Fruit fly (Drosophila melanogaster) whole organism, embryonic: ENCODE data around the gene CG6398.

Experiments
- Awh ChIP-seq: fragments of 200-800 bp; sonication (Bioruptor generic); IDR thresholded peaks from 2 replicates; pipeline ENCODE4, ENCODE4 v1.3.6; 2022; ENCODE audit warnings: missing biosample characterization, missing genetic modification characterization
- B-H1 ChIP-seq: fragments of 200-800 bp; sonication (Bioruptor generic); IDR thresholded peaks from 3 replicates; pipeline ENCODE4 v1.3.6; 2022; ENCODE audit warnings: missing biosample characterization, missing genetic modification characterization
- CG10274 ChIP-seq: fragments of 200-800 bp; sonication (Bioruptor generic); optimal IDR thresholded peaks from 3 replicates; lab custom pipeline; 2017; ENCODE audit warnings: missing biosample characterization, mild to moderate bottlenecking, missing genetic modification characterization
- CG10959 ChIP-seq: fragments of 200-800 bp; sonication (Bioruptor generic); IDR thresholded peaks from 2 replicates; pipeline ENCODE4 v1.3.6; 2022; ENCODE audit warnings: missing biosample characterization, missing genetic modification characterization
- CG10979 ChIP-seq: fragments of 200-800 bp; sonication (Bioruptor generic); optimal IDR thresholded peaks from 2 replicates; lab custom pipeline; 2018; ENCODE audit warnings: missing biosample characterization, mild to moderate bottlenecking, missing genetic modification characterization, moderate library complexity
- CG12155 ChIP-seq: fragments of 200-800 bp; sonication (Bioruptor generic); optimal IDR thresholded peaks from 3 replicates; lab custom pipeline; 2016; ENCODE audit warnings: missing biosample characterization, missing genetic modification characterization
- CG13296 ChIP-seq: fragments of 200-800 bp; sonication (Bioruptor generic); optimal IDR thresholded peaks from 3 replicates; lab custom pipeline; 2018; ENCODE audit warnings: missing biosample characterization, mild to moderate bottlenecking, missing genetic modification characterization
- CG14965 ChIP-seq: fragments of 200-800 bp; sonication (Bioruptor generic); optimal IDR thresholded peaks from 2 replicates; lab custom pipeline; 2016; ENCODE audit warnings: missing biosample characterization, missing genetic modification characterization, borderline replicate concordance
- CG1832 ChIP-seq: fragments of 200-800 bp; sonication (Bioruptor generic); optimal IDR thresholded peaks from 2 replicates; lab custom pipeline; 2017; ENCODE audit warnings: missing biosample characterization, mild to moderate bottlenecking, missing genetic modification characterization, inconsistent platforms
- CG31224 ChIP-seq: fragments of 200-800 bp; sonication (Bioruptor generic); IDR thresholded peaks from 2 replicates; pipeline ENCODE4 v1.3.6; 2022; ENCODE audit warnings: missing biosample characterization, missing genetic modification characterization
- CG31388 ChIP-seq: fragments of 200-800 bp; sonication (Bioruptor generic); optimal IDR thresholded peaks from 2 replicates; lab custom pipeline; 2016; ENCODE audit warnings: missing biosample characterization, missing genetic modification characterization
- CG32772 ChIP-seq: fragments of 200-800 bp; sonication (Bioruptor generic); IDR thresholded peaks from 2 replicates; pipeline ENCODE4 v1.3.6; 2022; ENCODE audit warnings: missing biosample characterization, missing genetic modification characterization
- CG3281 ChIP-seq: fragments of 200-800 bp; sonication (Bioruptor generic); optimal IDR thresholded peaks from 3 replicates; lab custom pipeline; 2017; ENCODE audit warnings: missing biosample characterization, mild to moderate bottlenecking, missing genetic modification characterization
- CG3838 ChIP-seq: fragments of 200-800 bp; sonication (Bioruptor generic); optimal IDR thresholded peaks from 3 replicates; lab custom pipeline; 2016; ENCODE audit warnings: missing biosample characterization, missing genetic modification characterization
- CG4707 ChIP-seq: fragments of 200-800 bp; sonication (Bioruptor generic); optimal IDR thresholded peaks from 2 replicates; lab custom pipeline; 2018; ENCODE audit warnings: missing biosample characterization, mild to moderate bottlenecking, missing genetic modification characterization, moderate library complexity
- CG7745 ChIP-seq: fragments of 200-800 bp; sonication (Bioruptor generic); optimal IDR thresholded peaks from 2 replicates; lab custom pipeline; 2018; ENCODE audit warnings: missing biosample characterization, mild to moderate bottlenecking, missing genetic modification characterization, moderate library complexity
- CG9215 ChIP-seq: fragments of 200-800 bp; sonication (Bioruptor generic); IDR thresholded peaks from 2 replicates; pipeline ENCODE4 v1.3.6; 2022; ENCODE audit warnings: missing biosample characterization, missing genetic modification characterization
- D19B ChIP-seq: fragments of 200-800 bp; sonication (Bioruptor generic); optimal IDR thresholded peaks from 2 replicates; lab custom pipeline; 2017; ENCODE audit warnings: missing biosample characterization, mild to moderate bottlenecking, missing genetic modification characterization
- Dll ChIP-seq: fragments of 200-800 bp; sonication (Bioruptor generic); IDR thresholded peaks from 4 replicates; pipeline ENCODE4 v1.3.6; 2022; ENCODE audit warnings: missing biosample characterization, missing genetic modification characterization; ENCODE audit not compliant: partially characterized antibody
- GATAe ChIP-seq: fragments of 200-800 bp; sonication (Bioruptor generic); conservative IDR thresholded peaks from 2 replicates; pipeline ENCODE4 v1.3.6; 2022; ENCODE audit warnings: missing biosample characterization, missing genetic modification characterization
- HLH4C ChIP-seq: fragments of 200-800 bp; sonication (Bioruptor generic); IDR thresholded peaks from 3 replicates; pipeline ENCODE4 v1.3.6; 2022; ENCODE audit warnings: missing biosample characterization, missing genetic modification characterization; ENCODE audit not compliant: partially characterized antibody
- Hsf ChIP-seq: fragments of 200-800 bp; sonication (Bioruptor generic); optimal IDR thresholded peaks from 3 replicates; lab custom pipeline; 2016; ENCODE audit warnings: missing biosample characterization, missing genetic modification characterization
- Kr ChIP-seq: fragments of 200-800 bp; sonication (Bioruptor generic); optimal IDR thresholded peaks from 2 replicates; lab custom pipeline; 2017; ENCODE audit warnings: missing biosample characterization, mild to moderate bottlenecking, missing genetic modification characterization
- Med ChIP-seq: fragments of 200-800 bp; sonication (Bioruptor generic); peaks from one replicate; lab custom pipeline; 2016; ENCODE audit warnings: missing biosample characterization, missing genetic modification characterization, mild to moderate bottlenecking, inconsistent platforms, moderate library complexity
- Meics ChIP-seq: fragments of 200-800 bp; sonication (Bioruptor generic); optimal IDR thresholded peaks from 2 replicates; lab custom pipeline; 2017; ENCODE audit warnings: missing biosample characterization, mild to moderate bottlenecking, missing genetic modification characterization
- Rfx ChIP-seq: fragments of 200-800 bp; sonication (Bioruptor generic); IDR thresholded peaks from 2 replicates; pipeline ENCODE4 v1.3.6; 2022; ENCODE audit warnings: missing biosample characterization, missing genetic modification characterization
- Sin3A ChIP-seq: fragments of >200 bp; optimal IDR thresholded peaks from 2 replicates; lab custom pipeline; 2018
- btn ChIP-seq: fragments of 200-800 bp; sonication (Bioruptor generic); optimal IDR thresholded peaks from 2 replicates; lab custom pipeline; 2016; ENCODE audit warnings: missing biosample characterization, missing genetic modification characterization
- cad ChIP-seq: fragments of >200 bp; optimal IDR thresholded peaks from 2 replicates; lab custom pipeline; 2017; ENCODE audit warnings: missing biosample characterization, missing genetic modification characterization
- cas ChIP-seq: fragments of 200-800 bp; sonication (Bioruptor generic); IDR thresholded peaks from 2 replicates; pipeline ENCODE4 v1.3.6; 2022; ENCODE audit warnings: missing biosample characterization, missing genetic modification characterization
- cg ChIP-seq: fragments of 200-800 bp; sonication (Bioruptor generic); optimal IDR thresholded peaks from 3 replicates; lab custom pipeline; 2019; ENCODE audit warnings: missing biosample characterization, mild to moderate bottlenecking, missing genetic modification characterization, moderate library complexity
- chinmo ChIP-seq: fragments of 200-800 bp; sonication (Bioruptor generic); IDR thresholded peaks from 4 replicates; pipeline ENCODE4 v1.3.6; 2022; ENCODE audit warnings: missing biosample characterization, missing genetic modification characterization; ENCODE audit not compliant: partially characterized antibody
- croc ChIP-seq: fragments of 200-800 bp; sonication (Bioruptor generic); conservative IDR thresholded peaks from 3 replicates; pipeline ENCODE4 v1.3.6; 2022; ENCODE audit warnings: missing biosample characterization, missing genetic modification characterization
- dmrt99B ChIP-seq: fragments of 200-800 bp; sonication (Bioruptor generic); optimal IDR thresholded peaks from 2 replicates; lab custom pipeline; 2018; ENCODE audit warnings: missing biosample characterization, mild to moderate bottlenecking, missing genetic modification characterization, moderate library complexity
- exex ChIP-seq: fragments of 200-800 bp; sonication (Bioruptor generic); optimal IDR thresholded peaks from 4 replicates; lab custom pipeline; 2018; ENCODE audit warnings: missing biosample characterization, mild to moderate bottlenecking, missing genetic modification characterization, moderate library complexity
- gce ChIP-seq: fragments of 200-800 bp; sonication (Bioruptor generic); IDR thresholded peaks from 3 replicates; pipeline ENCODE4 v1.3.6; 2022; ENCODE audit warnings: missing biosample characterization, missing genetic modification characterization
- gem ChIP-seq: fragments of 200-800 bp; sonication (Bioruptor generic); optimal IDR thresholded peaks from 2 replicates; lab custom pipeline; 2019; ENCODE audit warnings: missing biosample characterization, mild to moderate bottlenecking, missing genetic modification characterization, moderate library complexity
- hkb ChIP-seq, 2 experiments: fragments of 200-800 bp in 1 of 2; fragments of >200 bp in 1 of 2; sonication (Bioruptor generic) in 1 of 2; IDR thresholded peaks in 1 of 2; optimal IDR thresholded peaks in 1 of 2; 2 replicates each; pipeline versions ENCODE4 v1.3.6 to Lab custom; 2017 to 2022; ENCODE audit warnings: missing biosample characterization in 1 of 2, missing genetic modification characterization in 1 of 2
- lov ChIP-seq, 2 experiments: fragments of 200-800 bp in 1 of 2; fragments of >200 bp in 1 of 2; sonication (Bioruptor generic) in 1 of 2; IDR thresholded peaks in 1 of 2; optimal IDR thresholded peaks in 1 of 2; 2 replicates in 1 of 2; 3 replicates in 1 of 2; pipeline versions ENCODE4 v1.3.6 to Lab custom; 2017 to 2022; ENCODE audit warnings: missing biosample characterization in 1 of 2, missing genetic modification characterization in 1 of 2
- pho ChIP-seq: fragments of 200-800 bp; sonication (Bioruptor generic); optimal IDR thresholded peaks from 2 replicates; lab custom pipeline; 2016; ENCODE audit warnings: missing biosample characterization, missing genetic modification characterization
- pros ChIP-seq: fragments of 200-800 bp; sonication (Bioruptor generic); optimal IDR thresholded peaks from 3 replicates; lab custom pipeline; 2019; ENCODE audit warnings: missing biosample characterization, mild to moderate bottlenecking, missing genetic modification characterization, moderate library complexity
- psq ChIP-seq: fragments of 200-800 bp; sonication (Bioruptor generic); optimal IDR thresholded peaks from 2 replicates; lab custom pipeline; 2017; ENCODE audit warnings: missing biosample characterization, missing genetic modification characterization
- sd ChIP-seq: fragments of 200-800 bp; sonication (Bioruptor generic); optimal IDR thresholded peaks from 3 replicates; lab custom pipeline; 2018; ENCODE audit warnings: missing biosample characterization, mild to moderate bottlenecking, missing genetic modification characterization, moderate library complexity
- sens ChIP-seq: fragments of 200-800 bp; sonication (Bioruptor generic); peaks from one replicate; lab custom pipeline; 2016; ENCODE audit warnings: missing biosample characterization, missing genetic modification characterization
- shn ChIP-seq: fragments of 200-800 bp; sonication (Bioruptor generic); optimal IDR thresholded peaks from 3 replicates; lab custom pipeline; 2016; ENCODE audit warnings: missing biosample characterization, missing genetic modification characterization
- twi ChIP-seq: fragments of 200-800 bp; optimal IDR thresholded peaks from 2 replicates; lab custom pipeline; 2019; ENCODE audit warnings: missing biosample characterization, mild to moderate bottlenecking, missing genetic modification characterization, moderate library complexity
- yki ChIP-seq: fragments of >200 bp; optimal IDR thresholded peaks from 3 replicates; lab custom pipeline; 2018
- z ChIP-seq: fragments of 200-800 bp; sonication (Bioruptor generic); IDR thresholded peaks from 3 replicates; pipeline ENCODE4 v1.3.6; 2022; ENCODE audit warnings: missing biosample characterization, missing genetic modification characterization
- zen ChIP-seq: fragments of 200-800 bp; sonication (Bioruptor generic); optimal IDR thresholded peaks from 3 replicates; lab custom pipeline; 2018; ENCODE audit warnings: missing biosample characterization, mild to moderate bottlenecking, missing genetic modification characterization, moderate library complexity

Gene CG6398

DNA sequence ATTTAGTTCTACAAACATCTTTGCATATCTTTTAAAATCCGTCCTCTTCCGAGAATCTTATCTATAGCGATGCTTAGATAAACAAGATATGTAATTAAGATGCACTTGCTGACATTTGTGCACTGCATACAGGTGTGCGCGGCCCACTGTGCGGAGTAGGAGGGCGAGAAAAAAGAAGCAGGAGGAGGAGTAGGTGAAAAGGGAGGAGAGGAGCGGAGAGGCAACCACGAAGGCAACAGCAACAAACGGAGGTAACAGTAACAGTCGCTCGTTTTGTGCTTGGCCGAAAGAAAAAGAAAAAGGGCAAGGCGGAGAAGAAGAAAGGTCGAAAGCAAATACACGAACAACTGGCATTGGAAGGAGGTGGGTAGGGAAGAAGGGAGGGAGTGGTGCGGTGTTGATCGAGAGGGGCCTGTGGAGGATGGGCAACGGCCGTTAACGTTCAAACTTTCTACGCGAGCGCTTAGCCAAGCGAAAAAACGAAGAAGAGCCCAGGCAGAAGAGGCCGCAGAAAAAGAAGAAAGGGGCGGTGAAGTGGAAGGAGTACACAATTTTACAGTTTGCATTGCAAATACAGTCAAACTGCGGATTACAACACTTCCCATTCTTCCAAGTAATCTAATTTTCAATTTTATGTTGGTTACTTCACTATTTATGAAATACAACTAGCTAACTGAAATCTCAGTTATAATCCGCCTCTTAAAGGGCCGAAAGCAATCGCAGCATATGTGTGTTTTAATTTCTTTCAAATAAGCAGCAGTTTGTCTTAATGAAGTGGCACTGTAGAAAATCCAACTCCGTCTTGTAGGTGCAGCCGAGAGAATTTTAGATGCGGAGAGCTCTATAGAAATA, 1.8 kb downstream of the CG6398 start:
- TF ChIP-seq hkb (optimal IDR thresholded peaks at IDR 0.05; lab: Kevin White, UChicago) (no peak), hkb (GFP tag; IDR thresholded peaks at IDR 0.05; lab: Robert Waterston, UW) (no peak), CG3838 (GFP tag; lab: Kevin White, UChicago) (no peak), B-H1 (no peak), gem (peak; percentile 22), btn (no peak), CG12155 (no peak), Dll (no peak), Rfx (GFP tag; lab: Robert Waterston, UW) (no peak), CG3281 (GFP tag; lab: Kevin White, UChicago) (no peak), dmrt99B (no peak), CG32772 (no peak), pros (GFP tag; lab: Kevin White, UChicago) (peak; percentile 93), Kr (GFP tag; lab: Kevin White, UChicago) (no peak), gce (no peak), CG13296 (GFP tag; lab: Kevin White, UChicago) (no peak), cad (GFP tag; lab: Kevin White, UChicago) (no peak), CG10979 (tag; lab: Kevin White, UChicago) (peak; percentile 11), cas (GFP tag; lab: Robert Waterston, UW) (no peak), CG14965 (no peak), chinmo (GFP tag; lab: Robert Waterston, UW) (0 out of 4 replicates have a peak, but pooled peaks have one; percentile 24), CG1832 (GFP tag; lab: Kevin White, UChicago) (no peak), z (GFP tag; lab: Robert Waterston, UW) (0 out of 3 replicates have a peak, but pooled peaks have one; percentile 11), lov (optimal IDR thresholded peaks at IDR 0.05; lab: Kevin White, UChicago) (no peak), lov (GFP tag; IDR thresholded peaks at IDR 0.05; lab: Robert Waterston, UW) (no peak), Awh (GFP tag; lab: Robert Waterston, UW) (0 out of 2 replicates have a peak, but pooled peaks have one; percentile 7), Meics (no peak), CG4707 (GFP tag; lab: Kevin White, UChicago) (peak; percentile 96), shn (GFP tag; lab: Kevin White, UChicago) (no peak), yki (lab: Kevin White, UChicago) (no peak), CG10274 (no peak), sd (peak; percentile 33), CG7745 (no peak), Med (peak; percentile 71), Hsf (no peak), Sin3A (lab: Kevin White, UChicago) (no peak), twi (no peak), pho (GFP tag; lab: Kevin White, UChicago) (no peak), cg (GFP tag; lab: Kevin White, UChicago) (no peak), CG10959 (GFP tag; lab: Robert Waterston, UW) (no peak), sens (peak; percentile 82), GATAe (GFP tag; lab: Robert Waterston, UW) (no peak), CG31224 (no peak), CG31388 (GFP tag; lab: Kevin White, UChicago) (no peak), D19B (GFP tag; lab: Kevin White, UChicago) (no peak), HLH4C (GFP tag; lab: Robert Waterston, UW) (no peak), zen (peak; percentile 36), croc (no peak), exex (tag; lab: Kevin White, UChicago) (no peak), CG9215 (GFP tag; lab: Robert Waterston, UW) (no peak), psq (GFP tag; lab: Kevin White, UChicago) (peak; percentile 83)
